Worm (Caenorhabditis elegans) whole organism, late embryonic: Measurements from ENCODE around the gene pigs-1.
A peak's percentile ranks its signal among the peaks of the same experiment; 100 is the strongest.

Experiments
- C38D4.7 ChIP-seq: fragments of 200-800 bp; sonication (Bioruptor generic); optimal IDR thresholded peaks from 2 replicates; lab custom pipeline; 2018; ENCODE audit warnings: mild to moderate bottlenecking, missing genetic modification characterization, moderate library complexity, missing compliant biosample characterization
- F13H6.1 ChIP-seq: sonication (generic microtip); optimal IDR thresholded peaks from 2 replicates; lab custom pipeline; 2016; ENCODE audit warnings: missing genetic modification characterization, missing compliant biosample characterization
- K02D7.2 ChIP-seq: sonication (generic microtip); optimal IDR thresholded peaks from 2 replicates; lab custom pipeline; 2017; ENCODE audit warnings: mild to moderate bottlenecking, missing genetic modification characterization, missing compliant biosample characterization
- K09A11.1 ChIP-seq: sonication (generic microtip); optimal IDR thresholded peaks from 2 replicates; lab custom pipeline; 2017; ENCODE audit warnings: antibody characterized with exemption, mild to moderate bottlenecking, missing genetic modification characterization, missing compliant biosample characterization; ENCODE audit not compliant: insufficient read depth
- T23F11.4 ChIP-seq: fragments of 200-800 bp; sonication (Bioruptor generic); optimal IDR thresholded peaks from 2 replicates; lab custom pipeline; 2018; ENCODE audit warnings: mild to moderate bottlenecking, missing genetic modification characterization, missing compliant biosample characterization
- ceh-18 ChIP-seq: sonication (generic microtip); optimal IDR thresholded peaks from 2 replicates; lab custom pipeline; 2016; ENCODE audit warnings: missing genetic modification characterization, missing compliant biosample characterization
- ceh-19 ChIP-seq: fragments of 200-800 bp; sonication (Bioruptor generic); optimal IDR thresholded peaks from 2 replicates; lab custom pipeline; 2018; ENCODE audit warnings: mild to moderate bottlenecking, missing genetic modification characterization, missing compliant biosample characterization
- ceh-2 ChIP-seq: sonication (generic microtip); optimal IDR thresholded peaks from 2 replicates; lab custom pipeline; 2016; ENCODE audit warnings: missing genotype, missing genetic modification characterization, missing compliant biosample characterization
- ceh-31 ChIP-seq: sonication (generic microtip); optimal IDR thresholded peaks from 2 replicates; lab custom pipeline; 2016; ENCODE audit warnings: missing genetic modification characterization, missing compliant biosample characterization
- ceh-34 ChIP-seq: sonication (generic microtip); optimal IDR thresholded peaks from 2 replicates; lab custom pipeline; 2016; ENCODE audit warnings: mild to moderate bottlenecking, missing genetic modification characterization, missing compliant biosample characterization
- ceh-45 ChIP-seq: fragments of 200-800 bp; sonication (Bioruptor generic); IDR thresholded peaks from 2 replicates; pipeline ENCODE4 v1.3.6; 2022; ENCODE audit warnings: missing genetic modification reagents, missing genetic modification characterization, missing compliant biosample characterization
- ceh-9 ChIP-seq: sonication (generic microtip); optimal IDR thresholded peaks from 2 replicates; lab custom pipeline; 2016; ENCODE audit warnings: mild to moderate bottlenecking, missing genetic modification characterization, inconsistent platforms, missing compliant biosample characterization
- dmd-4 ChIP-seq: sonication (generic microtip); optimal IDR thresholded peaks from 2 replicates; lab custom pipeline; 2016; ENCODE audit warnings: borderline replicate concordance, missing genetic modification characterization, missing compliant biosample characterization
- dve-1 ChIP-seq: sonication (generic microtip); optimal IDR thresholded peaks from 2 replicates; lab custom pipeline; 2017; ENCODE audit warnings: antibody characterized with exemption, mild to moderate bottlenecking, missing genetic modification characterization, missing compliant biosample characterization
- elt-4 ChIP-seq: sonication (generic microtip); optimal IDR thresholded peaks from 2 replicates; lab custom pipeline; 2016; ENCODE audit warnings: missing genetic modification characterization, missing compliant biosample characterization
- fax-1 ChIP-seq: sonication (generic microtip); optimal IDR thresholded peaks from 2 replicates; lab custom pipeline; 2016; ENCODE audit warnings: missing genotype, missing genetic modification characterization, missing compliant biosample characterization
- fkh-6 ChIP-seq: sonication (generic microtip); optimal IDR thresholded peaks from 2 replicates; lab custom pipeline; 2016; ENCODE audit warnings: missing genetic modification characterization, missing compliant biosample characterization
- gmeb-2 ChIP-seq: sonication (generic microtip); optimal IDR thresholded peaks from 2 replicates; lab custom pipeline; 2016; ENCODE audit warnings: missing genetic modification characterization, inconsistent platforms, missing compliant biosample characterization
- hlh-15 ChIP-seq: sonication (generic microtip); optimal IDR thresholded peaks from 2 replicates; lab custom pipeline; 2016; ENCODE audit warnings: missing genetic modification characterization, missing compliant biosample characterization
- hlh-30 ChIP-seq: sonication (generic microtip); optimal IDR thresholded peaks from 2 replicates; lab custom pipeline; 2017; ENCODE audit warnings: antibody characterized with exemption, missing genetic modification characterization, missing compliant biosample characterization; ENCODE audit not compliant: insufficient read depth
- hlh-6 ChIP-seq: sonication (generic microtip); optimal IDR thresholded peaks from 2 replicates; lab custom pipeline; 2016; ENCODE audit warnings: missing genotype, missing genetic modification characterization, missing compliant biosample characterization
- lin-11 ChIP-seq: fragments of 200-800 bp; sonication (Bioruptor generic); optimal IDR thresholded peaks from 2 replicates; lab custom pipeline; 2018; ENCODE audit warnings: mild to moderate bottlenecking, missing genetic modification characterization, missing compliant biosample characterization
- madf-2 ChIP-seq: sonication (generic microtip); optimal IDR thresholded peaks from 2 replicates; lab custom pipeline; 2017; ENCODE audit warnings: missing genetic modification characterization, missing compliant biosample characterization
- mec-3 ChIP-seq: sonication (generic microtip); optimal IDR thresholded peaks from 2 replicates; lab custom pipeline; 2016; ENCODE audit warnings: borderline replicate concordance, missing genetic modification characterization, missing compliant biosample characterization
- nfya-1 ChIP-seq: sonication (generic microtip); optimal IDR thresholded peaks from 2 replicates; lab custom pipeline; 2017; ENCODE audit warnings: missing genetic modification characterization, mild to moderate bottlenecking, missing compliant biosample characterization, antibody characterized with exemption, moderate library complexity
- pat-9 ChIP-seq: fragments of 200-800 bp; sonication (Bioruptor generic); optimal IDR thresholded peaks from 2 replicates; lab custom pipeline; 2018; ENCODE audit warnings: mild to moderate bottlenecking, missing genetic modification characterization, moderate library complexity, missing compliant biosample characterization
- pha-4 ChIP-seq: fragments of 150-350 bp; optimal IDR thresholded peaks from 2 replicates; lab custom pipeline; 2018; ENCODE audit warnings: missing biosample characterization, missing genetic modification reagents, missing genetic modification characterization
- sdc-2 ChIP-seq: sonication (generic microtip); optimal IDR thresholded peaks from 2 replicates; lab custom pipeline; 2016; ENCODE audit warnings: missing genotype, missing genetic modification characterization, missing compliant biosample characterization
- sox-2 ChIP-seq: fragments of 200-800 bp; sonication (Bioruptor generic); IDR thresholded peaks from 2 replicates; pipeline ENCODE4 v1.3.6; 2022; ENCODE audit warnings: missing genetic modification reagents, missing genetic modification characterization, missing compliant biosample characterization
- sox-4 ChIP-seq: sonication (generic microtip); optimal IDR thresholded peaks from 2 replicates; lab custom pipeline; 2017; ENCODE audit warnings: mild to moderate bottlenecking, missing genetic modification characterization, inconsistent platforms, missing compliant biosample characterization
- tbx-2 ChIP-seq: sonication (generic microtip); optimal IDR thresholded peaks from 2 replicates; lab custom pipeline; 2016; ENCODE audit warnings: missing genetic modification characterization, missing compliant biosample characterization
- tbx-7 ChIP-seq: sonication (generic microtip); optimal IDR thresholded peaks from 2 replicates; lab custom pipeline; 2016; ENCODE audit warnings: missing genotype, missing genetic modification characterization, missing compliant biosample characterization
- unc-42 ChIP-seq: sonication (generic microtip); optimal IDR thresholded peaks from 2 replicates; lab custom pipeline; 2016; ENCODE audit warnings: missing genotype, missing genetic modification characterization, missing compliant biosample characterization
- zip-5 ChIP-seq: sonication (generic microtip); optimal IDR thresholded peaks from 2 replicates; lab custom pipeline; 2016; ENCODE audit warnings: missing genetic modification characterization, missing compliant biosample characterization

pigs-1 gene

ce11 chrIV:10157034-10157433 lies 8.2 kb upstream of the pigs-1 start:
- TF ChIP-seq ceh-45: no peak
- TF ChIP-seq C38D4.7 (GFP tag; lab: Kevin White, UChicago): no peak
- no peak for TF ChIP-seq pat-9 (tag; lab: Kevin White, UChicago)
- TF ChIP-seq K02D7.2 (tag; lab: Kevin White, UChicago): no peak
- TF ChIP-seq hlh-15: no peak
- no peak for TF ChIP-seq ceh-2

DNA sequence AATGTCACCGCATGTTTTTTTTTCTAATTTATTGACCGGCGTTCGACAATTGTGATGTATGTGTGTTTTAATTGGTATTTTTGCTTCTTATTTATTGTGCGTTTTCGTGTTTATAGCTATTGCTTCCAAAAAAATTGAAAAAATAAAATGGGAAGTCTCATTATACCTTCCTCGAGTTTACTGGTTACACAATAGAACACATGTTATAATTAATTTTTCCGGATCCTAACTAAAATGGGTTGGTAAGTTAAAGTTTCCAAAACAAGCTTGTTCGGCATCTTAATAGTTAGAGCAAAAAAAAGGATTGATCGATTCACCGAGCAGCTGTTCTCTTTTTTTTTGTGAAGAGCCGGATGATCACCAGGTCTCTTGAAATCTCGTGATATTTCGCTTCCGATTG lies 6.6 kb upstream of the pigs-1 start, which contains the start of gene ttr-54:
TSS of gene ttr-54 (plus strand) at position 301 of the 400 bp plus-strand sequence.
- TF ChIP-seq ceh-9: no peak
- no peak for TF ChIP-seq F13H6.1
- no peak for TF ChIP-seq ceh-31 (tag; lab: Kevin White, UChicago)
- no peak for TF ChIP-seq zip-5
- no peak for TF ChIP-seq K09A11.1
- no peak for TF ChIP-seq gmeb-2 (tag; lab: Kevin White, UChicago)
- TF ChIP-seq hlh-6 (tag; lab: Kevin White, UChicago): no peak
- TF ChIP-seq, all 69 proteins: peak for 0

ce11 chrIV:10153479-10153878 lies 4.6 kb upstream of the pigs-1 start:
- TF ChIP-seq dve-1 (tag; lab: Kevin White, UChicago) (no peak), lin-11 (tag; lab: Kevin White, UChicago) (no peak), pha-4 (tag; lab: Kevin White, UChicago) (no peak), madf-2 (tag; lab: Kevin White, UChicago) (no peak), tbx-7 (no peak), hlh-30 (no peak), mec-3 (tag; lab: Kevin White, UChicago) (no peak), K09A11.1 (no peak), ceh-2 (no peak), sox-4 (tag; lab: Kevin White, UChicago) (no peak), T23F11.4 (GFP tag; lab: Kevin White, UChicago) (no peak)

- TF ChIP-seq unc-42 (tag; lab: Kevin White, UChicago): peak; percentile 84
- TF ChIP-seq nfya-1 (tag; lab: Kevin White, UChicago): peak; percentile 28
- TF ChIP-seq ceh-18 (tag; lab: Kevin White, UChicago): no peak
- TF ChIP-seq ceh-19: no peak
Measured at ce11 chrIV:10151439-10151997, 2.7 kb upstream of the pigs-1 start, which contains the start of gene copg-1. Gene copg-1, plus strand, starts transcription at chrIV:10151947.

- TF ChIP-seq unc-42 (tag; lab: Kevin White, UChicago) (peak; percentile 29), ceh-9 (no peak), ceh-34 (tag; lab: Kevin White, UChicago) (peak; percentile 15)
Measured at ce11 chrIV:10150552-10151004, 1.7 kb upstream of the pigs-1 start, which contains the start of gene tsp-12. Gene tsp-12, minus strand, starts transcription at chrIV:10150602.

ce11 chrIV:10146885-10147284 lies 2.0 kb downstream of the pigs-1 start, which contains the start of gene T14G10.8:
Gene T14G10.8, minus strand, starts transcription at chrIV:10146985.
- no peak for TF ChIP-seq fax-1 (tag; lab: Kevin White, UChicago)
- no peak for TF ChIP-seq tbx-2
- TF ChIP-seq sox-2 (GFP tag; lab: Robert Waterston, UW): no peak
- no peak for TF ChIP-seq sdc-2 (tag; lab: Kevin White, UChicago)
- TF ChIP-seq ceh-2: no peak
- no peak for TF ChIP-seq dmd-4 (tag; lab: Kevin White, UChicago)
- TF ChIP-seq nfya-1 (tag; lab: Kevin White, UChicago): no peak
- TF ChIP-seq elt-4 (tag; lab: Kevin White, UChicago): no peak
- TF ChIP-seq K02D7.2 (tag; lab: Kevin White, UChicago): no peak
- TF ChIP-seq fkh-6 (tag; lab: Kevin White, UChicago): no peak
- TF ChIP-seq, all 69 proteins: peak for 0
